Worm (Caenorhabditis elegans): ENCODE measurements around the gene flad-1.

DNA sequence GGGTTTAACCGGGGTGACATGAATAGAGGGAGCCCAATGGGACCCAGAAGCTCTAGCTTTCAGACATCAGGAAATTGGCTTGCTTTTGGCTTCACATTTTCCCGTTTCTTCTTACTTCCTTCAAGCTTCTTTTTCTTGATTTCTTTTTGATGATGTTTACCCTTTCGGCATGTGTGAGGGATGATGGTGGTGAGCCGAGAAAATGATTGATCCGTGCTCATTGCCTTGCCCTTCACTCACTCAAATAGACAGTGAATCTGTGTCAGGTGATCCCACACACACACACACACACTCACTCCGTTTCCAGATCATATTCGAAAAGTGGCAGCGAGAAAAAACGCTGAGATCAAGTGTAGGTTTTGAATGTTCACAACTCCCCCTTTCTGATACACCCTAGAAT, 50.7 kb downstream of the flad-1 start:
- TF ChIP-seq Y95B8A.8 (GFP tag; IDR thresholded peaks at IDR 0.05) (no peak), cebp-1 (GFP tag; IDR thresholded peaks at IDR 0.05) (no peak), cebp-1 (tag; optimal IDR thresholded peaks at IDR 0.05) (no peak), B0035.1 (tag; optimal IDR thresholded peaks at IDR 0.05) (no peak), T26A5.8 (tag; optimal IDR thresholded peaks at IDR 0.05) (no peak), let-607 (tag; optimal IDR thresholded peaks at IDR 0.05) (no peak), snpc-4 (GFP tag; optimal IDR thresholded peaks at IDR 0.05) (no peak), snpc-4 (tag; optimal IDR thresholded peaks at IDR 0.05) (no peak), ama-1 (optimal IDR thresholded peaks at IDR 0.05) (no peak), ama-1 (GFP tag; optimal IDR thresholded peaks at IDR 0.05) (no peak), F33H1.4 (GFP tag; IDR thresholded peaks at IDR 0.05) (no peak), nfya-2 (GFP tag; IDR thresholded peaks at IDR 0.05) (no peak)
